Worm (Caenorhabditis elegans) whole organism, young adult: ENCODE measurements around the gene mtp-18.

Source experiments
- B0261.1 ChIP-seq: sonication (generic microtip); optimal IDR thresholded peaks from 2 replicates; lab custom pipeline; 2016; ENCODE audit warnings: mild to moderate bottlenecking, missing genetic modification characterization, moderate library complexity, missing compliant biosample characterization
- F23B12.7 ChIP-seq: sonication (generic microtip); optimal IDR thresholded peaks from 2 replicates; lab custom pipeline; 2017; ENCODE audit warnings: missing genetic modification characterization, mild to moderate bottlenecking, missing compliant biosample characterization, antibody characterized with exemption, moderate library complexity; ENCODE audit not compliant: insufficient read depth
- F37B4.10 ChIP-seq: fragments of 200-800 bp; sonication (Bioruptor generic); IDR thresholded peaks from 2 replicates; pipeline ENCODE4 v1.3.6; 2022; ENCODE audit warnings: missing genetic modification characterization, missing compliant biosample characterization
- F57A8.1 ChIP-seq: fragments of 200-800 bp; sonication (Bioruptor generic); optimal IDR thresholded peaks from 2 replicates; lab custom pipeline; 2018; ENCODE audit warnings: mild to moderate bottlenecking, missing genetic modification characterization, moderate library complexity, missing compliant biosample characterization
- T07F8.4 ChIP-seq: sonication (generic microtip); optimal IDR thresholded peaks from 2 replicates; lab custom pipeline; 2016; ENCODE audit warnings: mild to moderate bottlenecking, missing genetic modification characterization, moderate library complexity, missing compliant biosample characterization
- T26A5.8 ChIP-seq: sonication (generic microtip); optimal IDR thresholded peaks from 2 replicates; lab custom pipeline; 2016; ENCODE audit warnings: missing genetic modification characterization, missing compliant biosample characterization
- attf-6 ChIP-seq: fragments of 200-800 bp; sonication (Bioruptor generic); IDR thresholded peaks from 2 replicates; pipeline ENCODE4 v1.3.6; 2022; ENCODE audit warnings: missing genetic modification reagents, missing genetic modification characterization, missing compliant biosample characterization
- bed-2 ChIP-seq: fragments of 200-800 bp; sonication (Bioruptor generic); IDR thresholded peaks from 2 replicates; pipeline ENCODE4 v1.3.6; 2022; ENCODE audit warnings: missing genetic modification reagents, missing genetic modification characterization, missing compliant biosample characterization
- ccch-3 ChIP-seq: fragments of 200-800 bp; sonication (Bioruptor generic); optimal IDR thresholded peaks from 2 replicates; lab custom pipeline; 2018; ENCODE audit warnings: mild to moderate bottlenecking, missing genetic modification characterization, missing compliant biosample characterization
- cebp-1 ChIP-seq, 2 experiments: fragments of 200-800 bp in 1 of 2; sonication (Bioruptor generic) in 1 of 2; sonication (generic microtip) in 1 of 2; IDR thresholded peaks in 1 of 2; optimal IDR thresholded peaks in 1 of 2; 2 replicates each; pipeline versions ENCODE4 v1.3.6 to Lab custom; 2017 to 2022; ENCODE audit warnings: missing compliant biosample characterization in 2 of 2, missing genetic modification characterization in 2 of 2, mild to moderate bottlenecking in 1 of 2, missing genetic modification reagents in 1 of 2, moderate library complexity in 1 of 2
- ceh-40 ChIP-seq: fragments of 200-800 bp; sonication (Bioruptor generic); IDR thresholded peaks from 2 replicates; pipeline ENCODE4 v1.3.6; 2022; ENCODE audit warnings: missing genetic modification characterization, missing compliant biosample characterization
- ceh-58 ChIP-seq: fragments of 200-800 bp; sonication (Bioruptor generic); IDR thresholded peaks from 2 replicates; pipeline ENCODE4 v1.3.6; 2022; ENCODE audit warnings: missing genetic modification characterization, missing compliant biosample characterization
- dox-1 ChIP-seq: fragments of 200-800 bp; sonication (Bioruptor generic); IDR thresholded peaks from 2 replicates; pipeline ENCODE4 v1.3.6; 2022; ENCODE audit warnings: missing genetic modification reagents, missing genetic modification characterization, missing compliant biosample characterization
- dpl-1 ChIP-seq: fragments of 150-350 bp; optimal IDR thresholded peaks from 2 replicates; lab custom pipeline; 2014; ENCODE audit warnings: missing biosample characterization, missing genetic modification reagents, missing genetic modification characterization
- efl-1 ChIP-seq: fragments of 150-350 bp; optimal IDR thresholded peaks from 2 replicates; lab custom pipeline; 2014; ENCODE audit warnings: missing biosample characterization, missing genetic modification reagents, missing genetic modification characterization
- ekl-4 ChIP-seq: fragments of 200-800 bp; sonication (Bioruptor generic); IDR thresholded peaks from 2 replicates; pipeline ENCODE4 v1.3.6; 2022; ENCODE audit warnings: missing genetic modification reagents, missing genetic modification characterization, missing compliant biosample characterization
- ets-4 ChIP-seq: fragments of 200-800 bp; sonication (Bioruptor generic); optimal IDR thresholded peaks from 2 replicates; lab custom pipeline; 2018; ENCODE audit warnings: mild to moderate bottlenecking, missing genetic modification characterization, missing compliant biosample characterization
- him-1 ChIP-seq: sonication (generic microtip); optimal IDR thresholded peaks from 2 replicates; lab custom pipeline; 2016; ENCODE audit warnings: missing genotype, missing genetic modification reagents, missing genetic modification characterization, missing compliant biosample characterization
- hlh-12 ChIP-seq: sonication (generic microtip); optimal IDR thresholded peaks from 2 replicates; lab custom pipeline; 2016; ENCODE audit warnings: missing genetic modification characterization, missing compliant biosample characterization
- hmg-1.2 ChIP-seq: fragments of 200-800 bp; sonication (Bioruptor generic); IDR thresholded peaks from 2 replicates; pipeline ENCODE4 v1.3.6; 2022; ENCODE audit warnings: missing genetic modification reagents, missing genetic modification characterization, missing compliant biosample characterization
- let-526 ChIP-seq: fragments of 200-800 bp; sonication (Bioruptor generic); IDR thresholded peaks from 2 replicates; pipeline ENCODE4 v1.3.6; 2022; ENCODE audit warnings: missing genetic modification reagents, missing genetic modification characterization, missing compliant biosample characterization
- lin-35 ChIP-seq, 3 experiments: fragments of 150-350 bp in 2 of 3; sonication (generic microtip) in 1 of 3; optimal IDR thresholded peaks; 2 replicates each; lab custom pipeline; 2014 to 2018; ENCODE audit warnings: missing biosample characterization in 3 of 3, missing genetic modification characterization in 3 of 3, missing genetic modification reagents in 3 of 3
- madf-10 ChIP-seq: sonication (generic microtip); optimal IDR thresholded peaks from 2 replicates; lab custom pipeline; 2016; ENCODE audit warnings: mild to moderate bottlenecking, missing genetic modification characterization, missing compliant biosample characterization
- madf-6 ChIP-seq: fragments of 200-800 bp; sonication (Bioruptor generic); IDR thresholded peaks from 2 replicates; pipeline ENCODE4 v1.3.6; 2022; ENCODE audit warnings: missing genetic modification reagents, missing genetic modification characterization, missing compliant biosample characterization
- madf-8 ChIP-seq: fragments of 200-800 bp; sonication (Bioruptor generic); conservative IDR thresholded peaks from 2 replicates; pipeline ENCODE4 v1.3.6; 2022; ENCODE audit warnings: missing genetic modification reagents, missing genetic modification characterization, missing compliant biosample characterization
- nhr-179 ChIP-seq: sonication (generic microtip); optimal IDR thresholded peaks from 2 replicates; lab custom pipeline; 2016; ENCODE audit warnings: mild to moderate bottlenecking, missing genetic modification characterization, missing compliant biosample characterization
- nhr-80 ChIP-seq: sonication (generic microtip); optimal IDR thresholded peaks from 2 replicates; lab custom pipeline; 2016; ENCODE audit warnings: missing genetic modification characterization, missing compliant biosample characterization
- nhr-90 ChIP-seq: sonication (generic microtip); optimal IDR thresholded peaks from 2 replicates; lab custom pipeline; 2016; ENCODE audit warnings: missing genotype, mild to moderate bottlenecking, missing genetic modification characterization, missing compliant biosample characterization
- rcor-1 ChIP-seq: fragments of 200-800 bp; sonication (Bioruptor generic); IDR thresholded peaks from 2 replicates; pipeline ENCODE4 v1.3.6; 2022; ENCODE audit warnings: missing genetic modification reagents, missing genetic modification characterization, missing compliant biosample characterization
- unc-130 ChIP-seq: sonication (generic microtip); optimal IDR thresholded peaks from 2 replicates; lab custom pipeline; 2016; ENCODE audit warnings: missing genetic modification reagents, missing genetic modification characterization, missing compliant biosample characterization
- zfh-2 ChIP-seq: fragments of 200-800 bp; sonication (Bioruptor generic); conservative IDR thresholded peaks from 2 replicates; pipeline ENCODE4 v1.3.6; 2022; ENCODE audit warnings: missing genetic modification reagents, missing genetic modification characterization, missing compliant biosample characterization
- ztf-25 ChIP-seq: fragments of 200-800 bp; sonication (Bioruptor generic); IDR thresholded peaks from 2 replicates; pipeline ENCODE4 v1.3.6; 2022; ENCODE audit warnings: missing genetic modification reagents, missing genetic modification characterization, missing compliant biosample characterization

The mtp-18 gene

ce11 chrX:6245499-6245898 is 39.3 kb upstream of the mtp-18 start:
- no peak for TF ChIP-seq let-526 (GFP tag; lab: Robert Waterston, UW)
- TF ChIP-seq attf-6 (GFP tag; lab: Robert Waterston, UW), result no peak
- TF ChIP-seq him-1 (tag; lab: Kevin White, UChicago), result no peak
- TF ChIP-seq ets-4 (GFP tag; lab: Kevin White, UChicago), result no peak
- no peak for TF ChIP-seq ekl-4
- TF ChIP-seq nhr-179 (tag; lab: Kevin White, UChicago), result no peak
- no peak for TF ChIP-seq nhr-90 (tag; lab: Kevin White, UChicago)
- TF ChIP-seq madf-10 (tag; lab: Kevin White, UChicago), result no peak
- TF ChIP-seq F57A8.1 (GFP tag; lab: Kevin White, UChicago), result no peak
- TF ChIP-seq, all 124 proteins: peak for 0

ce11 chrX:6240640-6241033 is 34.4 kb upstream of the mtp-18 start, which contains the start of gene got-2.2:
Gene got-2.2 (plus strand): TSS chrX:6240983.
- no peak for TF ChIP-seq T26A5.8 (tag; lab: Kevin White, UChicago)
- TF ChIP-seq, all 124 proteins: peak for 0

ce11 chrX:6239927-6240639 is 33.9 kb upstream of the mtp-18 start:
- peak; percentile 77 for TF ChIP-seq zfh-2 (GFP tag; lab: Robert Waterston, UW)
- TF ChIP-seq madf-8 (GFP tag; lab: Robert Waterston, UW), result 0 out of 2 replicates have a peak, but pooled peaks have one; percentile 9
- peak; percentile 43 for TF ChIP-seq dpl-1 (GFP tag; lab: Kevin White, UChicago)
- TF ChIP-seq ceh-40 (GFP tag; lab: Robert Waterston, UW), result no peak
- peak; percentile 2 for TF ChIP-seq nhr-80 (tag; lab: Kevin White, UChicago)
- TF ChIP-seq lin-35 (GFP tag; optimal IDR thresholded peaks at IDR 0.05; lab: Kevin White, UChicago), result peak in 1 of 3 experiments; percentile 5
- TF ChIP-seq F23B12.7, result no peak
- no peak for TF ChIP-seq ccch-3 (GFP tag; lab: Kevin White, UChicago)
- peak; percentile 41; the same call in 1 of the 2 replicates for TF ChIP-seq rcor-1
- TF ChIP-seq hmg-1.2, result peak; percentile 60; the same call in 1 of the 2 replicates
- TF ChIP-seq dox-1 (GFP tag; lab: Robert Waterston, UW), result peak; percentile 5; the same call in 1 of the 2 replicates
- no peak for TF ChIP-seq F37B4.10 (GFP tag; lab: Robert Waterston, UW)
- TF ChIP-seq T07F8.4 (tag; lab: Kevin White, UChicago), result no peak
- TF ChIP-seq madf-6 (GFP tag; lab: Robert Waterston, UW), result peak; percentile 58
- TF ChIP-seq efl-1 (GFP tag; lab: Kevin White, UChicago), result peak; percentile 69
- no peak for TF ChIP-seq bed-2 (GFP tag; lab: Robert Waterston, UW)
- no peak for TF ChIP-seq cebp-1 (GFP tag; IDR thresholded peaks at IDR 0.05; lab: Robert Waterston, UW)
- TF ChIP-seq cebp-1 (tag; optimal IDR thresholded peaks at IDR 0.05; lab: Kevin White, UChicago), result peak; percentile 33
- no peak for TF ChIP-seq hlh-12 (tag; lab: Kevin White, UChicago)

- TF ChIP-seq ztf-25 (GFP tag; lab: Robert Waterston, UW) (no peak), ceh-58 (no peak), hmg-1.2 (no peak), unc-130 (no peak), B0261.1 (no peak), zfh-2 (GFP tag; lab: Robert Waterston, UW) (no peak)
Observed at ce11 chrX:6238973-6239372, 32.8 kb upstream of the mtp-18 start, which contains the start of gene rml-3. Gene rml-3 (minus strand): TSS chrX:6239065.
